Fruit fly (Drosophila melanogaster): ENCODE data around the gene CG7368.

Gene CG7368

DNA sequence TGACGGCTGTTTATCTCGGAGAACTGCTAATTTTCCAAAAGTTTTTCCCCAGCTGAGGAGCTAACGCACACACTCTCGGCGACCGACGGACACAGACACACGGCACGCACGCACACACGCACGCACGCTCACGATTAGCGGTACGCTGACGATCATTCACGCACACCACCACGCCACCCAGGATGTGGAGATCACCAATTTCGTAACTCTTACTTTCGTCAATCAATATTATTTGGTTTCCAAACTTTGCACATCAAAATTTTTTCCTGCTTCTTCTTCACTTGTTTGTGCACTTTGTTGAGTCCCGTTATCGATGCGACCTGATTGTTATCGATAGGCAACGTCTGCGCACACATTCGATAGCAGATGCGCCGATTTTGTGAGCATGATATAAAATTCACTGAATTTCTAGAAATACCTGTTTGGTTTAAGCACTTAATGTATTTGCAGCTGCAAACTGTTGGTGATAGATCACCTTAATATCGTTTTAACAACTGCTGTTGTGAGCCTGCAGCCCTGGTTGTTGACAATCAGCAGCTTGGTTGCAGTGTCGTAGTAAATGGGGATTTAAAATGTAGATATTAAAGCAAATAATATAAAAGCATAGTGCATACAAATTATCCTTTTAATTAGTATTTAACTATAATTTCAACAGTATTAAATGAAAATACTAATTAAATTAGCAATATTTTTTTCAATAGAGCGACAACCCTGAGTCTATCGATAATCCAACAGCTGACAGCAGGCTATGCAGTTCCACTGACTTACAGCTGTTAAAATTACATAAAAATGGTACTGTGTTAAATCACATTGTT lies 34.8 kb upstream of the CG7368 start, which contains the start of the genes CG7394 and Mob2 (continued):
- TF ChIP-seq CG14667 (GFP tag; IDR thresholded peaks at IDR 0.05): peak; percentile 81
- TF ChIP-seq gsb-n (tag; optimal IDR thresholded peaks at IDR 0.05): peak; percentile 65
- TF ChIP-seq CG31224 (GFP tag; IDR thresholded peaks at IDR 0.05): peak; percentile 84
- peak; percentile 64 for TF ChIP-seq croc (GFP tag; conservative IDR thresholded peaks at IDR 0.05)
- peak; percentile 12; the same call in 1 of the 2 replicates for TF ChIP-seq Dip2 (GFP tag; IDR thresholded peaks at IDR 0.05)
- peak; percentile 88 for TF ChIP-seq Blimp-1 (GFP tag; optimal IDR thresholded peaks at IDR 0.05)
- TF ChIP-seq CkIIα-i1 (GFP tag; IDR thresholded peaks at IDR 0.05): no peak
- TF ChIP-seq nerfin-1 (tag; optimal IDR thresholded peaks at IDR 0.05): peak; percentile 73
- TF ChIP-seq unpg (GFP tag; optimal IDR thresholded peaks at IDR 0.05): peak; percentile 88
- peak; percentile 51 for TF ChIP-seq CG10147 (GFP tag; optimal IDR thresholded peaks at IDR 0.05)
- peak; percentile 95 for TF ChIP-seq CG8924 (tag; optimal IDR thresholded peaks at IDR 0.05)
- peak; percentile 81 for TF ChIP-seq ase (GFP tag; IDR thresholded peaks at IDR 0.05)
- peak; percentile 80 for TF ChIP-seq twi (tag; optimal IDR thresholded peaks at IDR 0.05)
- peak; percentile 88 for TF ChIP-seq CG18764 (GFP tag; optimal IDR thresholded peaks at IDR 0.05)
- peak; percentile 93 for TF ChIP-seq wdn (GFP tag; IDR thresholded peaks at IDR 0.05)
- TF ChIP-seq tio (GFP tag; optimal IDR thresholded peaks at IDR 0.05): peak; percentile 87
- TF ChIP-seq HLH3B (GFP tag; IDR thresholded peaks at IDR 0.05): peak; percentile 91
- TF ChIP-seq Max (GFP tag; optimal IDR thresholded peaks at IDR 0.05): peak; percentile 91
- peak; percentile 79 for TF ChIP-seq CG4404 (GFP tag; IDR thresholded peaks at IDR 0.05)
- peak; percentile 92 for TF ChIP-seq CG12659 (GFP tag; optimal IDR thresholded peaks at IDR 0.05)
- TF ChIP-seq HHEX (GFP tag; optimal IDR thresholded peaks at IDR 0.05): peak; percentile 80
- peak; percentile 39 for TF ChIP-seq NK7.1 (GFP tag; optimal IDR thresholded peaks at IDR 0.05)
- peak; percentile 81 for TF ChIP-seq knrl (GFP tag; IDR thresholded peaks at IDR 0.05; ENCODE audit: partially characterized antibody)
- peak; percentile 92 for TF ChIP-seq stwl (tag; optimal IDR thresholded peaks at IDR 0.05)
- peak; percentile 44 for TF ChIP-seq CG15073 (GFP tag; optimal IDR thresholded peaks at IDR 0.05)
- TF ChIP-seq Fer2 (tag; optimal IDR thresholded peaks at IDR 0.05): peak; percentile 84
- TF ChIP-seq tna (GFP tag; IDR thresholded peaks at IDR 0.05; ENCODE audit: partially characterized antibody): peak; percentile 79
- TF ChIP-seq CG3838 (GFP tag; optimal IDR thresholded peaks at IDR 0.05): peak; percentile 70
- TF ChIP-seq jigr1 (GFP tag; IDR thresholded peaks at IDR 0.05): peak; percentile 53; the same call in 1 of the 3 replicates
- peak; percentile 64 for TF ChIP-seq YL-1 (GFP tag; optimal IDR thresholded peaks at IDR 0.05)
- TF ChIP-seq Lpt (GFP tag; optimal IDR thresholded peaks at IDR 0.05): no peak
- peak; percentile 96 for TF ChIP-seq Dbx (GFP tag; IDR thresholded peaks at IDR 0.05)
- peak; percentile 4 for TF ChIP-seq CTCF (GFP tag; optimal IDR thresholded peaks at IDR 0.05)
- no peak for TF ChIP-seq TFAM (GFP tag; optimal IDR thresholded peaks at IDR 0.05)
- TF ChIP-seq CG7786 (GFP tag; optimal IDR thresholded peaks at IDR 0.05): peak; percentile 84
- TF ChIP-seq mld (GFP tag; IDR thresholded peaks at IDR 0.05; ENCODE audit: partially characterized antibody): 0 out of 3 replicates have a peak, but pooled peaks have one; percentile 71
- peak; percentile 75 for TF ChIP-seq CG18619 (GFP tag; optimal IDR thresholded peaks at IDR 0.05)
- peak; percentile 67 for TF ChIP-seq Deaf1 (tag; optimal IDR thresholded peaks at IDR 0.05)
- TF ChIP-seq CG17829 (tag; optimal IDR thresholded peaks at IDR 0.05): peak; percentile 88
- TF ChIP-seq corto (GFP tag; optimal IDR thresholded peaks at IDR 0.05): peak; percentile 43
- TF ChIP-seq CG16863 (GFP tag; optimal IDR thresholded peaks at IDR 0.05): peak; percentile 73
- TF ChIP-seq Xbp1 (GFP tag; optimal IDR thresholded peaks at IDR 0.05): peak; percentile 94
- peak; percentile 88 for TF ChIP-seq CG13123 (GFP tag; optimal IDR thresholded peaks at IDR 0.05)
- TF ChIP-seq CG2712 (tag; optimal IDR thresholded peaks at IDR 0.05): peak; percentile 89
- peak; percentile 86 for TF ChIP-seq sens-2 (GFP tag; IDR thresholded peaks at IDR 0.05)
- peak; percentile 89 for TF ChIP-seq CG8290 (GFP tag; optimal IDR thresholded peaks at IDR 0.05)
- peak; percentile 81 to 92 for TF ChIP-seq CG8290 (tag; optimal IDR thresholded peaks at IDR 0.05)
- peak; percentile 87 for TF ChIP-seq pho (GFP tag; optimal IDR thresholded peaks at IDR 0.05)
- TF ChIP-seq CG7556 (GFP tag; optimal IDR thresholded peaks at IDR 0.05): peak; percentile 85
- peak; percentile 72 for TF ChIP-seq CG6813 (GFP tag; optimal IDR thresholded peaks at IDR 0.05)

All from whole organism, embryonic.